Fruit fly (Drosophila melanogaster): Measurements from ENCODE around the gene Glut3.

- TF ChIP-seq usp (GFP tag; optimal IDR thresholded peaks at IDR 0.05), result no peak
- TF ChIP-seq psq (optimal IDR thresholded peaks at IDR 0.05), result no peak
- no peak for TF ChIP-seq EcR (GFP tag; optimal IDR thresholded peaks at IDR 0.05)
- TF ChIP-seq pan (optimal IDR thresholded peaks at IDR 0.05), result no peak
Observed at dm6 chr3R:16773176-16773702, 14.9 kb upstream of the Glut3 start.
